Fruit fly (Drosophila melanogaster): ENCODE data around the gene CG5274.
A peak's percentile ranks its signal among the peaks of the same experiment; 100 is the strongest.

CG5274 gene

DNA sequence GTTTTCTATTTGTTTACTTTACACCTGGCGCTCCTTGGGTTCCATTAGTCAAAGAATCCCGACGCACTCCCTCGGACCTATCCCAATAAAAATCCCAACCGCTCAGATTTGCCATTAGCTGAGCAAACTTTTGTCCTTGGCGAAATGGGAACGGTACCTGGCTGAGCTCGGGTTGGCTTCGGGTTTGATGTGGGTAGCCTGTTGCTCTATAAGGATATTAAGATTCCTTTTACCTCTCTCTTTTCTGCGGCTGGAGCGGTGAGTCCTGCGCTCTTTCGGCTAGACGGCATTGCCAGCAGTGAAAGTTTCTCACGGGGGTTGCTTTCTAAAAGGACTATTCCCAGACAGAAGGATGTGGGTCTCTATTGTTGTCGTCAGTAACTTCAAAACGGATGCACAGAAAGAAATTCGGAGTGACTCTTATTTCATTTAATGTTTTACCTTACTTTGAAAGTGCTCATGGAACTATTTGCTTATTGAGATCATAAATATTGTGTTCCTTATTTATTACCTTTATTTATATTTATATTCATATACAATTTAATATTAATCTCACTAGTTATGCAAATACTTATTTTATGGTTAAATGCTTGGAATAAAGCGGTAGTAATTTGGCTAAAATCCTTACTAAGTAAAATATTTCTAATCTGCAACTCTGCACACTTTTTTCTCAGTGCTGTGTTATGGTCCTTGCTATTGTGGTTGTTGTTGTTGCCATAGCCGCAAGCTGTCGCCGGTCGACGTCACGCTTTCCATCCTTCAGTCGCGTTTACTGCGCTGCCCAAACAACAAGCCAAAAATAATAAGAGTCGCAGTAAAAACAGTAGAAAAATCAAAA lies 14.4 kb upstream of the CG5274 start, which contains the start of gene CG5910 (continued):
- TF ChIP-seq CG8765 (GFP tag; IDR thresholded peaks at IDR 0.05), result 0 out of 2 replicates have a peak, but pooled peaks have one; percentile 39
- TF ChIP-seq CG11696 (GFP tag; IDR thresholded peaks at IDR 0.05), result peak; percentile 66; the same call in 1 of the 2 replicates
- TF ChIP-seq CG30431 (GFP tag; optimal IDR thresholded peaks at IDR 0.05), result peak; percentile 69
- TF ChIP-seq Atf6 (GFP tag; IDR thresholded peaks at IDR 0.05), result peak; percentile 78
- TF ChIP-seq lmd (GFP tag; IDR thresholded peaks at IDR 0.05), result peak; percentile 84
- TF ChIP-seq Adf1 (GFP tag; IDR thresholded peaks at IDR 0.05), result 0 out of 2 replicates have a peak, but pooled peaks have one; percentile 44
- peak; percentile 84 for TF ChIP-seq zen (tag; optimal IDR thresholded peaks at IDR 0.05)
- TF ChIP-seq CG10366 (GFP tag; IDR thresholded peaks at IDR 0.05), result peak; percentile 66
- TF ChIP-seq CG7963 (GFP tag; IDR thresholded peaks at IDR 0.05; ENCODE audit: partially characterized antibody), result no peak
- TF ChIP-seq nerfin-1 (tag; optimal IDR thresholded peaks at IDR 0.05), result peak; percentile 87
- no peak for TF ChIP-seq CG14965 (GFP tag; optimal IDR thresholded peaks at IDR 0.05; ENCODE audit: borderline replicate concordance)
- peak; percentile 88 for TF ChIP-seq CG17359 (tag; optimal IDR thresholded peaks at IDR 0.05)
- TF ChIP-seq danr (GFP tag; IDR thresholded peaks at IDR 0.05), result peak; percentile 51; the same call in 1 of the 2 replicates
- no peak for TF ChIP-seq fd64A (GFP tag; optimal IDR thresholded peaks at IDR 0.05)
- peak; percentile 88 for TF ChIP-seq CG6689 (GFP tag; IDR thresholded peaks at IDR 0.05)
- peak; percentile 80 for TF ChIP-seq twi (tag; optimal IDR thresholded peaks at IDR 0.05)
- peak; percentile 83 for TF ChIP-seq Ptx1 (GFP tag; IDR thresholded peaks at IDR 0.05)
- peak; percentile 66 for TF ChIP-seq CG8359 (GFP tag; optimal IDR thresholded peaks at IDR 0.05; ENCODE audit: borderline replicate concordance)
- peak in 1 of 2 experiments; percentile 63 for TF ChIP-seq insv (GFP tag; optimal IDR thresholded peaks at IDR 0.05)
- peak; percentile 40 for TF ChIP-seq ac (GFP tag; optimal IDR thresholded peaks at IDR 0.05)
- TF ChIP-seq CG2116 (GFP tag; optimal IDR thresholded peaks at IDR 0.05), result peak; percentile 54
- peak; percentile 11 for TF ChIP-seq lbe (GFP tag; optimal IDR thresholded peaks at IDR 0.05)
- 0 out of 2 replicates have a peak, but pooled peaks have one; percentile 33 for TF ChIP-seq ara (GFP tag; IDR thresholded peaks at IDR 0.05)
- TF ChIP-seq pb (GFP tag; optimal IDR thresholded peaks at IDR 0.05), result no peak
- TF ChIP-seq CG7357 (GFP tag; IDR thresholded peaks at IDR 0.05), result peak; percentile 83
- TF ChIP-seq CG1603 (tag; optimal IDR thresholded peaks at IDR 0.05), result peak; percentile 45
- TF ChIP-seq CG17186 (GFP tag; optimal IDR thresholded peaks at IDR 0.05), result no peak
- TF ChIP-seq mirr (GFP tag; optimal IDR thresholded peaks at IDR 0.05), result peak; percentile 3
- TF ChIP-seq D19A (tag; optimal IDR thresholded peaks at IDR 0.05), result peak; percentile 91
- TF ChIP-seq CG10267 (tag; optimal IDR thresholded peaks at IDR 0.05), result peak; percentile 89
- TF ChIP-seq Fer1 (GFP tag; optimal IDR thresholded peaks at IDR 0.05), result peak; percentile 95
- peak; percentile 88 for TF ChIP-seq cwo (GFP tag; optimal IDR thresholded peaks at IDR 0.05)
- TF ChIP-seq onecut (GFP tag; IDR thresholded peaks at IDR 0.05), result no peak; the same call in 1 of the 2 replicates
- peak; percentile 84 for TF ChIP-seq CG12104 (GFP tag; optimal IDR thresholded peaks at IDR 0.05)
- no peak for TF ChIP-seq CG7745 (tag; optimal IDR thresholded peaks at IDR 0.05)
- TF ChIP-seq CG31441 (GFP tag; IDR thresholded peaks at IDR 0.05), result peak; percentile 95
- TF ChIP-seq lilli (GFP tag; optimal IDR thresholded peaks at IDR 0.05), result peak; percentile 63
- peak; percentile 67 for TF ChIP-seq CG12942 (GFP tag; optimal IDR thresholded peaks at IDR 0.05)
- peak; percentile 83 for TF ChIP-seq Xbp1 (GFP tag; optimal IDR thresholded peaks at IDR 0.05)
- TF ChIP-seq Dp (GFP tag; optimal IDR thresholded peaks at IDR 0.05), result no peak
- TF ChIP-seq Neu2 (GFP tag; optimal IDR thresholded peaks at IDR 0.05; ENCODE audit: borderline replicate concordance), result no peak
- TF ChIP-seq CG1792 (GFP tag; optimal IDR thresholded peaks at IDR 0.05), result no peak
- peak; percentile 75 for TF ChIP-seq Rfx (GFP tag; IDR thresholded peaks at IDR 0.05)
- TF ChIP-seq Usf (GFP tag; optimal IDR thresholded peaks at IDR 0.05), result peak; percentile 70
- peak; percentile 89 for TF ChIP-seq trem (tag; optimal IDR thresholded peaks at IDR 0.05)
- peak; percentile 91 for TF ChIP-seq dmrt11E (tag; optimal IDR thresholded peaks at IDR 0.05)
- TF ChIP-seq sr (GFP tag; IDR thresholded peaks at IDR 0.05), result no peak
- no peak for TF ChIP-seq zen2 (GFP tag; IDR thresholded peaks at IDR 0.05; ENCODE audit: partially characterized antibody)

Data from whole organism, embryonic.